Worm (Caenorhabditis elegans): Measurements from ENCODE around the gene act-3.

- TF ChIP-seq klf-2 (GFP tag; conservative IDR thresholded peaks at IDR 0.05) (no peak), cog-1 (tag; optimal IDR thresholded peaks at IDR 0.05) (no peak), tab-1 (GFP tag; IDR thresholded peaks at IDR 0.05) (no peak), flt-1 (GFP tag; IDR thresholded peaks at IDR 0.05) (no peak), ref-1 (GFP tag; conservative IDR thresholded peaks at IDR 0.05) (no peak), ztf-29 (GFP tag; IDR thresholded peaks at IDR 0.05) (no peak)
Measured at ce11 chrV:11063115-11063514, 11.2 kb downstream of the act-3 start, which contains the start of gene T04C12.9.
